Fruit fly (Drosophila melanogaster) whole organism, prepupa: ENCODE results near the gene Pk34A.

Source experiments
- Blimp-1 ChIP-seq: fragments of 200-800 bp; sonication (Bioruptor generic); optimal IDR thresholded peaks from 3 replicates; lab custom pipeline; 2017; ENCODE audit warnings: missing biosample characterization, missing genetic modification characterization, mild to moderate bottlenecking, moderate library complexity, missing genetic modification reagents
- CG10631 ChIP-seq: fragments of 200-800 bp; sonication (Bioruptor generic); optimal IDR thresholded peaks from 2 replicates; lab custom pipeline; 2016; ENCODE audit warnings: missing biosample characterization, missing genetic modification characterization
- CG10669 ChIP-seq: fragments of 200-800 bp; sonication (Bioruptor generic); optimal IDR thresholded peaks from 3 replicates; lab custom pipeline; 2018; ENCODE audit warnings: missing biosample characterization, mild to moderate bottlenecking, missing genetic modification characterization, moderate library complexity
- CG1621 ChIP-seq: fragments of 200-800 bp; sonication (Bioruptor generic); optimal IDR thresholded peaks from 3 replicates; lab custom pipeline; 2018; ENCODE audit warnings: missing biosample characterization, mild to moderate bottlenecking, missing genetic modification characterization
- CG16779 ChIP-seq: fragments of 200-800 bp; sonication (Bioruptor generic); optimal IDR thresholded peaks from 3 replicates; lab custom pipeline; 2017; ENCODE audit warnings: missing biosample characterization, mild to moderate bottlenecking, missing genetic modification characterization
- CG3032 ChIP-seq: fragments of 200-800 bp; optimal IDR thresholded peaks from 2 replicates; lab custom pipeline; 2019; ENCODE audit warnings: missing biosample characterization, mild to moderate bottlenecking, missing genetic modification characterization, moderate library complexity
- CG32006 ChIP-seq: fragments of 200-800 bp; sonication (Bioruptor generic); optimal IDR thresholded peaks from 3 replicates; lab custom pipeline; 2017; ENCODE audit warnings: missing biosample characterization, mild to moderate bottlenecking, missing genetic modification characterization
- CG3919 ChIP-seq: fragments of 200-800 bp; sonication (Bioruptor generic); optimal IDR thresholded peaks from 3 replicates; lab custom pipeline; 2016; ENCODE audit warnings: missing biosample characterization, missing genetic modification characterization
- CG6276 ChIP-seq: fragments of 200-800 bp; sonication (Bioruptor generic); optimal IDR thresholded peaks from 2 replicates; lab custom pipeline; 2017; ENCODE audit warnings: missing biosample characterization, mild to moderate bottlenecking, missing genetic modification characterization
- CG6808 ChIP-seq: fragments of 200-800 bp; sonication (Bioruptor generic); optimal IDR thresholded peaks from 3 replicates; lab custom pipeline; 2017; ENCODE audit warnings: missing biosample characterization, missing genetic modification characterization, mild to moderate bottlenecking, moderate library complexity, missing genetic modification reagents
- CG6854 ChIP-seq: fragments of 200-800 bp; sonication (Bioruptor generic); optimal IDR thresholded peaks from 2 replicates; lab custom pipeline; 2017; ENCODE audit warnings: missing biosample characterization, mild to moderate bottlenecking, missing genetic modification characterization
- CG8119 ChIP-seq: fragments of 200-800 bp; sonication (Bioruptor generic); IDR thresholded peaks from 3 replicates; pipeline ENCODE4 v1.3.6; 2022; ENCODE audit warnings: missing biosample characterization, missing genetic modification characterization
- CG8319 ChIP-seq: fragments of 200-800 bp; sonication (Bioruptor generic); optimal IDR thresholded peaks from 3 replicates; lab custom pipeline; 2016; ENCODE audit warnings: missing biosample characterization, missing genetic modification characterization
- CG8632 ChIP-seq: fragments of 200-800 bp; sonication (Bioruptor generic); optimal IDR thresholded peaks from 3 replicates; lab custom pipeline; 2016; ENCODE audit warnings: missing biosample characterization, missing genetic modification characterization
- CG9139 ChIP-seq: fragments of 200-800 bp; sonication (Bioruptor generic); optimal IDR thresholded peaks from 3 replicates; lab custom pipeline; 2017; ENCODE audit warnings: missing biosample characterization, mild to moderate bottlenecking, missing genetic modification characterization
- Eip75B ChIP-seq: fragments of 200-800 bp; sonication (Bioruptor generic); optimal IDR thresholded peaks from 3 replicates; lab custom pipeline; 2016; ENCODE audit warnings: missing biosample characterization, missing genetic modification characterization
- Eip78C ChIP-seq: fragments of 200-800 bp; sonication (Bioruptor generic); peaks from one replicate; lab custom pipeline; 2016; ENCODE audit warnings: missing biosample characterization, missing genetic modification characterization
- Eip93F ChIP-seq: fragments of 200-800 bp; sonication (Bioruptor generic); optimal IDR thresholded peaks from 2 replicates; lab custom pipeline; 2016; ENCODE audit warnings: missing biosample characterization, mild to moderate bottlenecking, missing genetic modification characterization
- Ets21C ChIP-seq: fragments of 200-800 bp; sonication (Bioruptor generic); optimal IDR thresholded peaks from 3 replicates; lab custom pipeline; 2016; ENCODE audit warnings: missing biosample characterization, missing genetic modification characterization
- Ets96B ChIP-seq: fragments of 200-800 bp; optimal IDR thresholded peaks from 2 replicates; lab custom pipeline; 2019; ENCODE audit warnings: missing biosample characterization, mild to moderate bottlenecking, missing genetic modification characterization, moderate library complexity
- Gug ChIP-seq: fragments of 200-800 bp; sonication (Bioruptor generic); IDR thresholded peaks from 2 replicates; pipeline ENCODE4 v1.3.6; 2022; ENCODE audit warnings: missing biosample characterization, missing genetic modification characterization
- Hr38 ChIP-seq: sonication (Bioruptor generic); optimal IDR thresholded peaks from 2 replicates; lab custom pipeline; 2016; ENCODE audit warnings: missing biosample characterization, missing genetic modification characterization
- Lpt ChIP-seq: fragments of 200-800 bp; sonication (Bioruptor generic); optimal IDR thresholded peaks from 3 replicates; lab custom pipeline; 2016; ENCODE audit warnings: missing biosample characterization, missing genetic modification characterization
- Smox ChIP-seq: fragments of 200-800 bp; sonication (Bioruptor generic); optimal IDR thresholded peaks from 3 replicates; lab custom pipeline; 2016; ENCODE audit warnings: missing biosample characterization, missing genetic modification characterization
- Sox15 ChIP-seq: fragments of 200-800 bp; sonication (Bioruptor generic); optimal IDR thresholded peaks from 3 replicates; lab custom pipeline; 2016; ENCODE audit warnings: missing biosample characterization, missing genetic modification characterization
- achi ChIP-seq: fragments of 200-800 bp; sonication (Bioruptor generic); optimal IDR thresholded peaks from 3 replicates; lab custom pipeline; 2016; ENCODE audit warnings: missing biosample characterization, missing genetic modification characterization
- acj6 ChIP-seq: fragments of 200-800 bp; sonication (Bioruptor generic); optimal IDR thresholded peaks from 3 replicates; lab custom pipeline; 2016; ENCODE audit warnings: missing biosample characterization, missing genetic modification characterization
- dac ChIP-seq: fragments of 200-800 bp; sonication (Bioruptor generic); optimal IDR thresholded peaks from 2 replicates; lab custom pipeline; 2017; ENCODE audit warnings: missing biosample characterization, mild to moderate bottlenecking, missing genetic modification characterization
- dsx ChIP-seq: fragments of 200-800 bp; optimal IDR thresholded peaks from 3 replicates; lab custom pipeline; 2019; ENCODE audit warnings: missing biosample characterization, mild to moderate bottlenecking, missing genetic modification characterization, moderate library complexity; ENCODE audit not compliant: poor library complexity, severe bottlenecking
- esn ChIP-seq: fragments of 200-800 bp; sonication (Bioruptor generic); optimal IDR thresholded peaks from 2 replicates; lab custom pipeline; 2016; ENCODE audit warnings: missing biosample characterization, mild to moderate bottlenecking, missing genetic modification characterization, moderate library complexity
- fd59A ChIP-seq: fragments of 200-800 bp; sonication (Bioruptor generic); optimal IDR thresholded peaks from 2 replicates; lab custom pipeline; 2017; ENCODE audit warnings: missing biosample characterization, mild to moderate bottlenecking, missing genetic modification characterization, missing genetic modification reagents
- fd85E ChIP-seq: fragments of 200-800 bp; sonication (Bioruptor generic); optimal IDR thresholded peaks from 3 replicates; lab custom pipeline; 2016; ENCODE audit warnings: missing biosample characterization, missing genetic modification characterization
- fkh ChIP-seq: fragments of 200-800 bp; sonication (Bioruptor generic); optimal IDR thresholded peaks from 3 replicates; lab custom pipeline; 2017; ENCODE audit warnings: missing biosample characterization, mild to moderate bottlenecking, missing genetic modification characterization, moderate library complexity
- lz ChIP-seq: fragments of 200-800 bp; sonication (Bioruptor generic); optimal IDR thresholded peaks from 3 replicates; lab custom pipeline; 2016; ENCODE audit warnings: missing biosample characterization, missing genetic modification characterization
- net ChIP-seq: fragments of 200-800 bp; sonication (Bioruptor generic); optimal IDR thresholded peaks from 3 replicates; lab custom pipeline; 2016; ENCODE audit warnings: missing biosample characterization, missing genetic modification characterization
- pdm3 ChIP-seq: fragments of 200-800 bp; sonication (Bioruptor generic); optimal IDR thresholded peaks from 3 replicates; lab custom pipeline; 2016; ENCODE audit warnings: missing biosample characterization, missing genetic modification characterization
- salr ChIP-seq, 2 experiments: fragments of 200-800 bp; sonication (Bioruptor generic); optimal IDR thresholded peaks; 3 replicates each; lab custom pipeline; 2016 to 2018; ENCODE audit warnings: missing biosample characterization in 2 of 2, missing genetic modification characterization in 2 of 2, mild to moderate bottlenecking in 1 of 2
- ss ChIP-seq, 2 experiments: fragments of 200-800 bp; sonication (Bioruptor generic); optimal IDR thresholded peaks; 2 replicates in 1 of 2; 3 replicates in 1 of 2; lab custom pipeline; 2017 to 2018; ENCODE audit warnings: mild to moderate bottlenecking in 2 of 2, missing biosample characterization in 2 of 2, missing genetic modification characterization in 2 of 2, moderate library complexity in 1 of 2
- svp ChIP-seq: fragments of 200-800 bp; sonication (Bioruptor generic); peaks from one replicate; lab custom pipeline; 2016; ENCODE audit warnings: missing biosample characterization, missing genetic modification characterization
- vri ChIP-seq: fragments of 200-800 bp; sonication (Bioruptor generic); optimal IDR thresholded peaks from 3 replicates; lab custom pipeline; 2016; ENCODE audit warnings: missing biosample characterization, mild to moderate bottlenecking, missing genetic modification characterization

The Pk34A gene

dm6 chr2L:13122526-13122925 is 36.1 kb upstream of the Pk34A start (continued):
- TF ChIP-seq Eip75B (GFP tag; lab: Kevin White, UChicago) = no peak
- no peak for TF ChIP-seq CG10631 (GFP tag; lab: Kevin White, UChicago)
- TF ChIP-seq salr (GFP tag; optimal IDR thresholded peaks at IDR 0.05; lab: Kevin White, UChicago) = no peak
- no peak for TF ChIP-seq Smox (GFP tag; lab: Kevin White, UChicago)
- no peak for TF ChIP-seq Ets21C
- TF ChIP-seq CG8632 (GFP tag; lab: Kevin White, UChicago) = no peak
- TF ChIP-seq esn = no peak
- peak; percentile 83 for TF ChIP-seq Blimp-1 (GFP tag; lab: Kevin White, UChicago)
- TF ChIP-seq CG16779 (tag; lab: Kevin White, UChicago) = no peak
- TF ChIP-seq CG3919 = no peak
- TF ChIP-seq svp = no peak
- TF ChIP-seq dac = no peak
- peak; percentile 23 for TF ChIP-seq CG1621
- no peak for TF ChIP-seq Gug
- TF ChIP-seq Eip78C = peak; percentile 37

DNA sequence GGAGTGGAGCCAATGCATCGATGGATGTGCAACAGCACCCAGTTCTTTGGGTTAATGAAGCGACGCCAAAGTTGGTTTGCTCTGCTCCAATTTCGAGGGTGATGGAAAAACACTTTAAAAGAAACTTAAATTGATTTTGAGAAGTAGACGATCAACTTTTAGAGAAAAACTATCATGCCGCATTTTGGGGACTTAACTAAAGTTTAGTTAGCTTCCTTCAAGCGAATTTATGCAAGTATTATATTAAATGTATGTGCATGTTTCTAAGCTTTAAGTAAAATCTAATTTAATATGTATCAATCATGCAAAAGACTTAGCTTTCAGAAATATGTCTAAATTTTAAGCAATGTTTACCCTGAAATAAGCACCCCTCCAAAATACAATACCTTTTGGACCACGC is 28.3 kb upstream of the Pk34A start, which contains the start of gene CG5122:
Gene CG5122, plus strand, starts transcription at position 301 of the 400 bp plus-strand sequence.
- no peak for TF ChIP-seq Ets96B (tag; lab: Kevin White, UChicago)
- no peak for TF ChIP-seq CG8319 (GFP tag; lab: Kevin White, UChicago)
- TF ChIP-seq CG9139 (GFP tag; lab: Kevin White, UChicago) = no peak
- TF ChIP-seq CG32006 (GFP tag; lab: Kevin White, UChicago) = no peak
- no peak for TF ChIP-seq CG6276 (GFP tag; lab: Kevin White, UChicago)
- no peak for TF ChIP-seq net (GFP tag; lab: Kevin White, UChicago)
- no peak for TF ChIP-seq esn
- no peak for TF ChIP-seq vri (GFP tag; lab: Kevin White, UChicago)
- no peak for TF ChIP-seq Sox15
- no peak for TF ChIP-seq CG3032
- no peak for TF ChIP-seq fd59A
- TF ChIP-seq CG3919 = no peak
- no peak for TF ChIP-seq ss (GFP tag; optimal IDR thresholded peaks at IDR 0.05; lab: Kevin White, UChicago)
- TF ChIP-seq fd85E (GFP tag; lab: Kevin White, UChicago) = no peak
- TF ChIP-seq lz (GFP tag; lab: Kevin White, UChicago) = no peak
- TF ChIP-seq Blimp-1 (GFP tag; lab: Kevin White, UChicago) = no peak
- no peak for TF ChIP-seq fkh (GFP tag; lab: Kevin White, UChicago)
- TF ChIP-seq CG10669 = no peak
- no peak for TF ChIP-seq acj6 (GFP tag; lab: Kevin White, UChicago)
- no peak for TF ChIP-seq CG8119 (GFP tag; lab: Robert Waterston, UW)

DNA sequence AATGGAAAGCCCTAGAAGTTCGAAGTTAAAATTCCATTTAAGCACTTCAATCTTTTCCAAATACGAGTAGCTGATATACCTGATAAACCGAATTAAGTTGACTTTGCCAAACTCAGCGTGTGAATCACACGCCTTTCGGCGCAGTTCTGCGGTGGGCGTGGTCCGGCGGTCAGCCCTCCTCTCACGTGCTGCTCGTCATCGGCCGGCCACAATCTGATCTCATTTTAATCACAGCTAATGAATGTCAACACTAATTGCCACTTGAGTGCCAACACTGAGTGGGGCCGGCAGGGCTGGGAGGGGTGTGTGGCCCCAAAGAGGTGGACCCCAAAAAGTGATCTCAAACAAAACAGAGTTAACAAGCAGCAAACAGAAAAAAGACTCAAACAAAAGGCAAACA is 22.7 kb upstream of the Pk34A start:
- no peak for TF ChIP-seq Hr38 (GFP tag; lab: Kevin White, UChicago)
- no peak for TF ChIP-seq pdm3
- no peak for TF ChIP-seq achi
- TF ChIP-seq CG6854 (GFP tag; lab: Kevin White, UChicago) = no peak
- no peak for TF ChIP-seq Eip75B (GFP tag; lab: Kevin White, UChicago)
- TF ChIP-seq CG3032 = no peak
- TF ChIP-seq esn = no peak
- TF ChIP-seq vri (GFP tag; lab: Kevin White, UChicago) = no peak
- no peak for TF ChIP-seq ss (GFP tag; optimal IDR thresholded peaks at IDR 0.05; lab: Kevin White, UChicago)
- no peak for TF ChIP-seq CG10669
- no peak for TF ChIP-seq dac
- no peak for TF ChIP-seq Ets96B (tag; lab: Kevin White, UChicago)
- TF ChIP-seq Lpt (GFP tag; lab: Kevin White, UChicago) = no peak
- TF ChIP-seq dsx = no peak
- no peak for TF ChIP-seq Gug
- TF ChIP-seq CG6808 (GFP tag; lab: Kevin White, UChicago) = no peak
- TF ChIP-seq Eip93F = no peak
